Worm (Caenorhabditis elegans): ENCODE data around the gene lgc-32.

Gene lgc-32

ce11 chrX:688602-689001 lies 16.7 kb downstream of the lgc-32 start:
- TF ChIP-seq blmp-1 (tag; optimal IDR thresholded peaks at IDR 0.05; ENCODE audit: insufficient read depth) (no peak), lin-11 (tag; optimal IDR thresholded peaks at IDR 0.05) (no peak), R02D3.7 (tag; optimal IDR thresholded peaks at IDR 0.05) (no peak), nhr-25 (tag; optimal IDR thresholded peaks at IDR 0.05) (no peak), lin-39 (tag; optimal IDR thresholded peaks at IDR 0.05) (no peak), dmd-4 (tag; optimal IDR thresholded peaks at IDR 0.05) (no peak), snpc-4 (tag; optimal IDR thresholded peaks at IDR 0.05) (no peak), elt-3 (tag; optimal IDR thresholded peaks at IDR 0.05) (no peak), lin-13 (GFP tag; optimal IDR thresholded peaks at IDR 0.05) (no peak), mdl-1 (tag; optimal IDR thresholded peaks at IDR 0.05) (no peak), zag-1 (tag; optimal IDR thresholded peaks at IDR 0.05) (no peak)

ce11 chrX:691613-692012 lies 19.7 kb downstream of the lgc-32 start, which contains the start of gene ncam-1:
Gene ncam-1 (plus strand): TSS chrX:691913.
- TF ChIP-seq ztf-1 (GFP tag; conservative IDR thresholded peaks at IDR 0.05) (no peak), gmeb-1 (tag; optimal IDR thresholded peaks at IDR 0.05) (no peak), R02D3.7 (tag; optimal IDR thresholded peaks at IDR 0.05) (no peak), dmd-4 (tag; optimal IDR thresholded peaks at IDR 0.05) (no peak), F13H6.1 (tag; optimal IDR thresholded peaks at IDR 0.05) (no peak), Y55F3AM.14 (GFP tag; optimal IDR thresholded peaks at IDR 0.05) (no peak), fos-1 (tag; optimal IDR thresholded peaks at IDR 0.05) (no peak), mbf-1 (tag; optimal IDR thresholded peaks at IDR 0.05) (no peak), egl-27 (tag; optimal IDR thresholded peaks at IDR 0.05) (no peak), lin-39 (tag; optimal IDR thresholded peaks at IDR 0.05) (no peak)

ce11 chrX:696253-696652 lies 24.3 kb downstream of the lgc-32 start:
- TF ChIP-seq unc-55 (GFP tag; optimal IDR thresholded peaks at IDR 0.05) (no peak), elt-1 (tag; optimal IDR thresholded peaks at IDR 0.05) (no peak), ztf-1 (GFP tag; conservative IDR thresholded peaks at IDR 0.05) (no peak), nhr-129 (tag; optimal IDR thresholded peaks at IDR 0.05) (no peak), lsy-2 (tag; optimal IDR thresholded peaks at IDR 0.05) (no peak), nhr-6 (tag; optimal IDR thresholded peaks at IDR 0.05) (no peak), mdl-1 (tag; optimal IDR thresholded peaks at IDR 0.05) (no peak), ztf-11 (tag; optimal IDR thresholded peaks at IDR 0.05) (no peak), mab-5 (tag; optimal IDR thresholded peaks at IDR 0.05) (no peak), nhr-23 (tag; optimal IDR thresholded peaks at IDR 0.05) (no peak), egl-27 (tag; optimal IDR thresholded peaks at IDR 0.05) (no peak), sma-3 (GFP tag; optimal IDR thresholded peaks at IDR 0.05) (no peak), lin-39 (tag; optimal IDR thresholded peaks at IDR 0.05) (no peak), mbf-1 (tag; optimal IDR thresholded peaks at IDR 0.05) (no peak)

- TF ChIP-seq ceh-16 (tag; optimal IDR thresholded peaks at IDR 0.05) (no peak), lsy-2 (tag; optimal IDR thresholded peaks at IDR 0.05) (no peak), nhr-21 (tag; optimal IDR thresholded peaks at IDR 0.05) (no peak), mbf-1 (tag; optimal IDR thresholded peaks at IDR 0.05) (no peak), egl-27 (tag; optimal IDR thresholded peaks at IDR 0.05) (no peak), snpc-4 (tag; optimal IDR thresholded peaks at IDR 0.05) (no peak), peb-1 (tag; optimal IDR thresholded peaks at IDR 0.05) (no peak), elt-3 (tag; optimal IDR thresholded peaks at IDR 0.05) (no peak), nhr-10 (tag; optimal IDR thresholded peaks at IDR 0.05) (no peak)
These were observed 34.6 kb downstream of the lgc-32 start, which contains the start of gene M02A10.1 for ce11 chrX:706490-706889. Gene M02A10.1 (plus strand): TSS chrX:706790.

- TF ChIP-seq R02D3.7 (tag; optimal IDR thresholded peaks at IDR 0.05) (no peak), alr-1 (tag; optimal IDR thresholded peaks at IDR 0.05) (no peak), nhr-25 (tag; optimal IDR thresholded peaks at IDR 0.05) (no peak), egl-27 (tag; optimal IDR thresholded peaks at IDR 0.05) (no peak), mdl-1 (tag; optimal IDR thresholded peaks at IDR 0.05) (no peak), aly-2 (tag; optimal IDR thresholded peaks at IDR 0.05) (no peak), fos-1 (tag; optimal IDR thresholded peaks at IDR 0.05) (no peak), ceh-16 (tag; optimal IDR thresholded peaks at IDR 0.05) (no peak), nhr-129 (tag; optimal IDR thresholded peaks at IDR 0.05) (no peak), nhr-12 (tag; optimal IDR thresholded peaks at IDR 0.05) (no peak), ztf-11 (tag; optimal IDR thresholded peaks at IDR 0.05) (no peak), mab-5 (tag; optimal IDR thresholded peaks at IDR 0.05) (no peak), nhr-23 (tag; optimal IDR thresholded peaks at IDR 0.05) (no peak), nhr-6 (tag; optimal IDR thresholded peaks at IDR 0.05) (no peak), F13H6.1 (tag; optimal IDR thresholded peaks at IDR 0.05) (no peak)
These were observed 42.5 kb downstream of the lgc-32 start, which contains the start of gene irk-2 for ce11 chrX:714398-714797. Gene irk-2 (minus strand): TSS chrX:714498.
